Worm (Caenorhabditis elegans) whole organism, mixed stage, embryonic: ENCODE results near the gene rabr-3.

Experiments
- M03D4.4 ChIP-seq: sonication (generic microtip); optimal IDR thresholded peaks from 2 replicates; lab custom pipeline; 2017; ENCODE audit warnings: mild to moderate bottlenecking, missing genetic modification characterization, missing compliant biosample characterization
- bed-3 ChIP-seq: fragments of 200-800 bp; sonication (Bioruptor generic); optimal IDR thresholded peaks from 3 replicates; lab custom pipeline; 2018; ENCODE audit warnings: mild to moderate bottlenecking, missing genetic modification characterization, moderate library complexity, missing compliant biosample characterization
- blmp-1 ChIP-seq: fragments of 150-350 bp; optimal IDR thresholded peaks from 2 replicates; lab custom pipeline; 2014; ENCODE audit warnings: missing biosample characterization, missing genetic modification characterization
- ceh-39 ChIP-seq: fragments of 150-350 bp; optimal IDR thresholded peaks from 2 replicates; lab custom pipeline; 2014; ENCODE audit warnings: missing biosample characterization, missing genetic modification characterization
- ceh-43 ChIP-seq: fragments of 200-800 bp; sonication (Bioruptor generic); optimal IDR thresholded peaks from 2 replicates; lab custom pipeline; 2018; ENCODE audit warnings: mild to moderate bottlenecking, missing genetic modification characterization, moderate library complexity, missing compliant biosample characterization
- ceh-83 ChIP-seq: fragments of 200-800 bp; sonication (Bioruptor generic); optimal IDR thresholded peaks from 2 replicates; lab custom pipeline; 2018; ENCODE audit warnings: mild to moderate bottlenecking, missing genetic modification characterization, missing compliant biosample characterization
- ces-1 ChIP-seq: fragments of 150-350 bp; optimal IDR thresholded peaks from 2 replicates; lab custom pipeline; 2014; ENCODE audit warnings: missing biosample characterization, missing genetic modification reagents, missing genetic modification characterization
- cnd-1 ChIP-seq: fragments of 200-800 bp; sonication (Bioruptor generic); optimal IDR thresholded peaks from 2 replicates; lab custom pipeline; 2018; ENCODE audit warnings: mild to moderate bottlenecking, missing genetic modification characterization, missing compliant biosample characterization
- elt-1 ChIP-seq: sonication (generic microtip); optimal IDR thresholded peaks from 2 replicates; lab custom pipeline; 2017; ENCODE audit warnings: missing genetic modification characterization, mild to moderate bottlenecking, missing compliant biosample characterization, antibody characterized with exemption, moderate library complexity, borderline replicate concordance; ENCODE audit not compliant: insufficient read depth
- elt-3 ChIP-seq: fragments of 150-350 bp; optimal IDR thresholded peaks from 2 replicates; lab custom pipeline; 2014; ENCODE audit warnings: missing biosample characterization, missing genetic modification characterization
- flh-1 ChIP-seq: fragments of 200-800 bp; sonication (Bioruptor generic); optimal IDR thresholded peaks from 2 replicates; lab custom pipeline; 2018; ENCODE audit warnings: mild to moderate bottlenecking, missing genetic modification characterization, moderate library complexity, missing compliant biosample characterization
- ham-2 ChIP-seq: fragments of 200-800 bp; sonication (Bioruptor generic); optimal IDR thresholded peaks from 2 replicates; lab custom pipeline; 2018; ENCODE audit warnings: mild to moderate bottlenecking, missing genetic modification characterization, missing compliant biosample characterization
- hlh-1 ChIP-seq: fragments of 150-350 bp; optimal IDR thresholded peaks from 2 replicates; lab custom pipeline; 2014; ENCODE audit warnings: missing biosample characterization, missing genetic modification reagents, missing genetic modification characterization
- lin-32 ChIP-seq: fragments of 200-800 bp; sonication (Bioruptor generic); optimal IDR thresholded peaks from 2 replicates; lab custom pipeline; 2018; ENCODE audit warnings: mild to moderate bottlenecking, missing genetic modification characterization, missing compliant biosample characterization
- lsy-2 ChIP-seq: fragments of 150-350 bp; optimal IDR thresholded peaks from 2 replicates; lab custom pipeline; 2014; ENCODE audit warnings: missing biosample characterization, missing genetic modification characterization
- mab-5 ChIP-seq: fragments of 150-350 bp; optimal IDR thresholded peaks from 2 replicates; lab custom pipeline; 2014; ENCODE audit warnings: missing biosample characterization, missing genetic modification characterization
- mep-1 ChIP-seq: fragments of 150-350 bp; optimal IDR thresholded peaks from 2 replicates; lab custom pipeline; 2017; ENCODE audit warnings: missing biosample characterization, missing genetic modification reagents, missing genetic modification characterization, inconsistent platforms
- mls-2 ChIP-seq: sonication (generic microtip); optimal IDR thresholded peaks from 2 replicates; lab custom pipeline; 2016; ENCODE audit warnings: mild to moderate bottlenecking, missing genetic modification characterization, moderate library complexity, missing compliant biosample characterization
- nhr-12 ChIP-seq: fragments of 150-350 bp; optimal IDR thresholded peaks from 2 replicates; lab custom pipeline; 2014; ENCODE audit warnings: missing biosample characterization, missing genetic modification characterization
- nhr-2 ChIP-seq: fragments of 150-350 bp; optimal IDR thresholded peaks from 2 replicates; lab custom pipeline; 2014; ENCODE audit warnings: missing biosample characterization, missing genetic modification characterization
- nhr-28 ChIP-seq: fragments of 150-350 bp; optimal IDR thresholded peaks from 2 replicates; lab custom pipeline; 2014; ENCODE audit warnings: missing biosample characterization, missing genetic modification characterization
- nhr-76 ChIP-seq: sonication (generic microtip); optimal IDR thresholded peaks from 2 replicates; lab custom pipeline; 2017; ENCODE audit warnings: missing biosample characterization, missing genetic modification characterization
- pha-4 ChIP-seq: fragments of 150-350 bp; optimal IDR thresholded peaks from 2 replicates; lab custom pipeline; 2018; ENCODE audit warnings: missing biosample characterization, missing genetic modification reagents, missing genetic modification characterization
- sem-2 ChIP-seq: fragments of 200-800 bp; sonication (Bioruptor generic); optimal IDR thresholded peaks from 2 replicates; lab custom pipeline; 2018; ENCODE audit warnings: mild to moderate bottlenecking, missing genetic modification characterization, missing compliant biosample characterization
- sptf-1 ChIP-seq: sonication (generic microtip); optimal IDR thresholded peaks from 2 replicates; lab custom pipeline; 2017; ENCODE audit warnings: mild to moderate bottlenecking, missing genetic modification characterization, moderate library complexity, missing compliant biosample characterization
- unc-120 ChIP-seq: sonication (generic microtip); optimal IDR thresholded peaks from 2 replicates; lab custom pipeline; 2017; ENCODE audit warnings: missing genetic modification characterization, missing compliant biosample characterization; ENCODE audit not compliant: poor library complexity, severe bottlenecking
- unc-62 ChIP-seq: fragments of 150-350 bp; optimal IDR thresholded peaks from 2 replicates; lab custom pipeline; 2014; ENCODE audit warnings: missing biosample characterization, missing genetic modification reagents, missing genetic modification characterization
- zip-8 ChIP-seq: fragments of 150-350 bp; optimal IDR thresholded peaks from 2 replicates; lab custom pipeline; 2014; ENCODE audit warnings: missing biosample characterization, missing genetic modification characterization

Gene rabr-3

DNA sequence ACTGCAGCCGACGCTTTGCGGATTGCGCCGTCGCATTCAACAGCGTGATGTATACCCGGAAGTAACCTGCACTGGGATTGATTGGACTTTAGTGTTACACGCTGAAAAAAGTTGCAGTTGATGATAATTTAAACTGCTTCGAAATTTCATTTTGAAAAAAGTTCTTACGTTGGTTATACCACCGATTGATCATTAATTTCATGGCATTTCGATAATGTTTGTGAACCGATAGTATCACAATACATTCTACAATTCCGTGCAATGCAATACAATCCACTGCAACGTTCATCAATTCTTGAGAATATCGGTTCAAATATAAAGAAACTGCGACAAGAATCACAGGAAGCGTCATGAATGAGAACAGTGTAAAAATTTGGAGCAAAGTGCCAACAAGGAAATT, 39.7 kb downstream of the rabr-3 start, which contains the start of gene F21H7.3:
TSS of gene F21H7.3 (minus strand) at position 101 of the 400 bp plus-strand sequence.
- TF ChIP-seq bed-3 (GFP tag; lab: Kevin White, UChicago): no peak
- no peak for TF ChIP-seq cnd-1 (tag; lab: Kevin White, UChicago)

DNA sequence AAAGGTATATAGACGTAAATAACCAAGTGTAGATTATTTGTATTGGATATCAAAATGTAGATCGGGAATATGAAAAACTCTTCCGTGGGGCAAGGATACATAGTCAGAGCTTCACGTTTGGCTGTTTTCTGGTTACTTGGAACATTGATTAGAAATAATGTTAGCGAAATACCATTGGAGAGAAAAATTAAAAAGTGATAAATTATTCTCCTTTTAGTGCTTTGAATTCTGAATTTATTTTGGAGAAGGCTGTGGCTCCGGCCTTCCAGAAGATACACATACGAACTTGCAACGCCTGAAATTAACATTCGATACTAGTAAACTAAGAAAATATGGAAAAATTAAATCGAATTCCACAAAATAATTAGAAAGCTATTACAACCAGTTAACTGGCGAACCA, 40.2 kb downstream of the rabr-3 start, which contains the start of gene srh-98:
TSS of gene srh-98 (minus strand) at position 101 of the 400 bp plus-strand sequence.
- no peak for TF ChIP-seq nhr-2 (tag; lab: Kevin White, UChicago)
- no peak for TF ChIP-seq ceh-39 (tag; lab: Kevin White, UChicago)
- no peak for TF ChIP-seq hlh-1 (tag; lab: Kevin White, UChicago)
- TF ChIP-seq ham-2: no peak
- no peak for TF ChIP-seq M03D4.4 (tag; lab: Kevin White, UChicago)
- no peak for TF ChIP-seq cnd-1 (tag; lab: Kevin White, UChicago)
- no peak for TF ChIP-seq lin-32
- TF ChIP-seq ces-1: no peak
- no peak for TF ChIP-seq elt-3 (tag; lab: Kevin White, UChicago)
- TF ChIP-seq unc-62 (GFP tag; lab: Kevin White, UChicago): no peak
- no peak for TF ChIP-seq lsy-2 (tag; lab: Kevin White, UChicago)
- TF ChIP-seq nhr-12 (tag; lab: Kevin White, UChicago): no peak

DNA sequence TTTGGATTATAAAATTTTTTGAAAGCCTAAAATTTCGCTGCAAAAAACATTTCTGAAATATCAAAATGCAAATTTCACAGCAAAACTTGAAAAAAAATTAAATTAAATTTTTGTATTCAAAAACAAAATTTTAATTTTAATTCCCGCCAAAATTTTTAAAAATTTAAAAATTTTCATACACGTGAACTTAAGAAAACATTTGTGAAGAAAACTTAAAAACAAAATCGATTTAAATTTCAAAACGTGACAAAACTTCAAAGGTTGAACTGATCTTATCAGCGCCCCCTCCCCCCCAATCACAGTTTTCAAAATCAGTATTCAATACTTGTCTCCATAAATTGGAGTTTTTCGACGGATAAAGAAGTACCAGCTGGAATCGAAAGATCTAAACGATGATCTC, 41.7 kb downstream of the rabr-3 start, which contains the start of gene F21H7.5:
TSS of gene F21H7.5 (plus strand) at position 301 of the 400 bp plus-strand sequence.
- no peak for TF ChIP-seq unc-120
- TF ChIP-seq unc-62 (GFP tag; lab: Kevin White, UChicago): no peak
- TF ChIP-seq nhr-76 (tag; lab: Kevin White, UChicago): no peak
- no peak for TF ChIP-seq sptf-1
- TF ChIP-seq lsy-2 (tag; lab: Kevin White, UChicago): no peak
- TF ChIP-seq elt-1: no peak
- TF ChIP-seq lin-32: no peak
- TF ChIP-seq zip-8: no peak
- TF ChIP-seq ceh-39 (tag; lab: Kevin White, UChicago): no peak
- no peak for TF ChIP-seq nhr-28 (tag; lab: Kevin White, UChicago)
- TF ChIP-seq ceh-43: no peak
- no peak for TF ChIP-seq sem-2 (GFP tag; lab: Kevin White, UChicago)
- no peak for TF ChIP-seq flh-1 (GFP tag; lab: Kevin White, UChicago)
- no peak for TF ChIP-seq hlh-1 (tag; lab: Kevin White, UChicago)
- TF ChIP-seq M03D4.4 (tag; lab: Kevin White, UChicago): no peak
- TF ChIP-seq nhr-2 (tag; lab: Kevin White, UChicago): no peak
- TF ChIP-seq pha-4 (tag; lab: Kevin White, UChicago): no peak
- no peak for TF ChIP-seq blmp-1 (tag; lab: Kevin White, UChicago)

DNA sequence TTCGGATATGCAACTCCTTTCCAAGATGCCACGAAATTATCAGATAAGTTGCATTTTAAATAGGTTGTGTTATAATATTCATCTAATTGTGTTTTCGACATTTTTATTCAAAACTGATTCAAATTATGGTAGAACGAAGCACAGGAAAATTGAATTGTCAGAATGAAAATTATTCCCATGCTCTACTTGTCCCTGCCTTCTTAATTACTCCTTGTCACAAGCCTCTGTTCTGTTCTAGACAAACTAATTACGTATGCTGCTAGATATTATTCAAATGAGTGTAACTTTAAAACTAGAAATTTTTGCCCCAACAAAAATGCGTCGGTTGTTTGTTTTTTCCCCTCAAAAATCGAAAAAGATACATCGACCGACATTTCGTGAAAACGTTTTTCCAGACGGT, 48.6 kb downstream of the rabr-3 start, which contains the start of gene srh-104:
TSS of gene srh-104 (minus strand) at position 101 of the 400 bp plus-strand sequence.
- TF ChIP-seq nhr-76 (tag; lab: Kevin White, UChicago) (no peak), mab-5 (tag; lab: Kevin White, UChicago) (no peak), nhr-28 (tag; lab: Kevin White, UChicago) (no peak), mep-1 (no peak), ceh-83 (GFP tag; lab: Kevin White, UChicago) (no peak), elt-1 (no peak), blmp-1 (tag; lab: Kevin White, UChicago) (no peak), nhr-2 (tag; lab: Kevin White, UChicago) (no peak), mls-2 (no peak), lsy-2 (tag; lab: Kevin White, UChicago) (no peak), elt-3 (tag; lab: Kevin White, UChicago) (no peak), sptf-1 (no peak), zip-8 (no peak)
